Worm (Caenorhabditis elegans) whole organism, mixed stage, embryonic: ENCODE data around the gene F44E2.6.
A peak's percentile ranks its signal among the peaks of the same experiment; 100 is the strongest.

Experiments
- M03D4.4 ChIP-seq: sonication (generic microtip); optimal IDR thresholded peaks from 2 replicates; lab custom pipeline; 2017; ENCODE audit warnings: mild to moderate bottlenecking, missing genetic modification characterization, missing compliant biosample characterization
- bed-3 ChIP-seq: fragments of 200-800 bp; sonication (Bioruptor generic); optimal IDR thresholded peaks from 3 replicates; lab custom pipeline; 2018; ENCODE audit warnings: mild to moderate bottlenecking, missing genetic modification characterization, moderate library complexity, missing compliant biosample characterization
- blmp-1 ChIP-seq: fragments of 150-350 bp; optimal IDR thresholded peaks from 2 replicates; lab custom pipeline; 2014; ENCODE audit warnings: missing biosample characterization, missing genetic modification characterization
- ceh-39 ChIP-seq: fragments of 150-350 bp; optimal IDR thresholded peaks from 2 replicates; lab custom pipeline; 2014; ENCODE audit warnings: missing biosample characterization, missing genetic modification characterization
- ceh-43 ChIP-seq: fragments of 200-800 bp; sonication (Bioruptor generic); optimal IDR thresholded peaks from 2 replicates; lab custom pipeline; 2018; ENCODE audit warnings: mild to moderate bottlenecking, missing genetic modification characterization, moderate library complexity, missing compliant biosample characterization
- ceh-83 ChIP-seq: fragments of 200-800 bp; sonication (Bioruptor generic); optimal IDR thresholded peaks from 2 replicates; lab custom pipeline; 2018; ENCODE audit warnings: mild to moderate bottlenecking, missing genetic modification characterization, missing compliant biosample characterization
- ces-1 ChIP-seq: fragments of 150-350 bp; optimal IDR thresholded peaks from 2 replicates; lab custom pipeline; 2014; ENCODE audit warnings: missing biosample characterization, missing genetic modification reagents, missing genetic modification characterization
- cnd-1 ChIP-seq: fragments of 200-800 bp; sonication (Bioruptor generic); optimal IDR thresholded peaks from 2 replicates; lab custom pipeline; 2018; ENCODE audit warnings: mild to moderate bottlenecking, missing genetic modification characterization, missing compliant biosample characterization
- drap-1 ChIP-seq: fragments of 200-800 bp; sonication (Bioruptor generic); optimal IDR thresholded peaks from 3 replicates; lab custom pipeline; 2018; ENCODE audit warnings: mild to moderate bottlenecking, missing genetic modification characterization, missing compliant biosample characterization
- elt-1 ChIP-seq: sonication (generic microtip); optimal IDR thresholded peaks from 2 replicates; lab custom pipeline; 2017; ENCODE audit warnings: missing genetic modification characterization, mild to moderate bottlenecking, missing compliant biosample characterization, antibody characterized with exemption, moderate library complexity, borderline replicate concordance; ENCODE audit not compliant: insufficient read depth
- elt-3 ChIP-seq: fragments of 150-350 bp; optimal IDR thresholded peaks from 2 replicates; lab custom pipeline; 2014; ENCODE audit warnings: missing biosample characterization, missing genetic modification characterization
- flh-1 ChIP-seq: fragments of 200-800 bp; sonication (Bioruptor generic); optimal IDR thresholded peaks from 2 replicates; lab custom pipeline; 2018; ENCODE audit warnings: mild to moderate bottlenecking, missing genetic modification characterization, moderate library complexity, missing compliant biosample characterization
- ham-2 ChIP-seq: fragments of 200-800 bp; sonication (Bioruptor generic); optimal IDR thresholded peaks from 2 replicates; lab custom pipeline; 2018; ENCODE audit warnings: mild to moderate bottlenecking, missing genetic modification characterization, missing compliant biosample characterization
- hlh-1 ChIP-seq: fragments of 150-350 bp; optimal IDR thresholded peaks from 2 replicates; lab custom pipeline; 2014; ENCODE audit warnings: missing biosample characterization, missing genetic modification reagents, missing genetic modification characterization
- lin-13 ChIP-seq: fragments of 150-350 bp; optimal IDR thresholded peaks from 2 replicates; lab custom pipeline; 2014; ENCODE audit warnings: missing biosample characterization, missing genetic modification characterization
- lin-32 ChIP-seq: fragments of 200-800 bp; sonication (Bioruptor generic); optimal IDR thresholded peaks from 2 replicates; lab custom pipeline; 2018; ENCODE audit warnings: mild to moderate bottlenecking, missing genetic modification characterization, missing compliant biosample characterization
- lsy-2 ChIP-seq: fragments of 150-350 bp; optimal IDR thresholded peaks from 2 replicates; lab custom pipeline; 2014; ENCODE audit warnings: missing biosample characterization, missing genetic modification characterization
- mab-5 ChIP-seq: fragments of 150-350 bp; optimal IDR thresholded peaks from 2 replicates; lab custom pipeline; 2014; ENCODE audit warnings: missing biosample characterization, missing genetic modification characterization
- mep-1 ChIP-seq: fragments of 150-350 bp; optimal IDR thresholded peaks from 2 replicates; lab custom pipeline; 2017; ENCODE audit warnings: missing biosample characterization, missing genetic modification reagents, missing genetic modification characterization, inconsistent platforms
- mls-2 ChIP-seq: sonication (generic microtip); optimal IDR thresholded peaks from 2 replicates; lab custom pipeline; 2016; ENCODE audit warnings: mild to moderate bottlenecking, missing genetic modification characterization, moderate library complexity, missing compliant biosample characterization
- nhr-12 ChIP-seq: fragments of 150-350 bp; optimal IDR thresholded peaks from 2 replicates; lab custom pipeline; 2014; ENCODE audit warnings: missing biosample characterization, missing genetic modification characterization
- nhr-2 ChIP-seq: fragments of 150-350 bp; optimal IDR thresholded peaks from 2 replicates; lab custom pipeline; 2014; ENCODE audit warnings: missing biosample characterization, missing genetic modification characterization
- nhr-237 ChIP-seq: fragments of 150-350 bp; optimal IDR thresholded peaks from 2 replicates; lab custom pipeline; 2014; ENCODE audit warnings: missing biosample characterization, missing genetic modification characterization
- nhr-28 ChIP-seq: fragments of 150-350 bp; optimal IDR thresholded peaks from 2 replicates; lab custom pipeline; 2014; ENCODE audit warnings: missing biosample characterization, missing genetic modification characterization
- nhr-76 ChIP-seq: sonication (generic microtip); optimal IDR thresholded peaks from 2 replicates; lab custom pipeline; 2017; ENCODE audit warnings: missing biosample characterization, missing genetic modification characterization
- pha-4 ChIP-seq: fragments of 150-350 bp; optimal IDR thresholded peaks from 2 replicates; lab custom pipeline; 2018; ENCODE audit warnings: missing biosample characterization, missing genetic modification reagents, missing genetic modification characterization
- sem-2 ChIP-seq: fragments of 200-800 bp; sonication (Bioruptor generic); optimal IDR thresholded peaks from 2 replicates; lab custom pipeline; 2018; ENCODE audit warnings: mild to moderate bottlenecking, missing genetic modification characterization, missing compliant biosample characterization
- snpc-4 ChIP-seq: fragments of 150-350 bp; optimal IDR thresholded peaks from 2 replicates; lab custom pipeline; 2014; ENCODE audit warnings: missing biosample characterization, missing genetic modification characterization
- sptf-1 ChIP-seq: sonication (generic microtip); optimal IDR thresholded peaks from 2 replicates; lab custom pipeline; 2017; ENCODE audit warnings: mild to moderate bottlenecking, missing genetic modification characterization, moderate library complexity, missing compliant biosample characterization
- tbx-8 ChIP-seq: fragments of 200-800 bp; sonication (Bioruptor generic); optimal IDR thresholded peaks from 2 replicates; lab custom pipeline; 2018; ENCODE audit warnings: mild to moderate bottlenecking, missing genetic modification characterization, moderate library complexity, missing compliant biosample characterization
- unc-120 ChIP-seq: sonication (generic microtip); optimal IDR thresholded peaks from 2 replicates; lab custom pipeline; 2017; ENCODE audit warnings: missing genetic modification characterization, missing compliant biosample characterization; ENCODE audit not compliant: poor library complexity, severe bottlenecking
- unc-39 ChIP-seq: fragments of 150-350 bp; optimal IDR thresholded peaks from 2 replicates; lab custom pipeline; 2014; ENCODE audit warnings: missing biosample characterization, missing genetic modification characterization
- unc-62 ChIP-seq: fragments of 150-350 bp; optimal IDR thresholded peaks from 2 replicates; lab custom pipeline; 2014; ENCODE audit warnings: missing biosample characterization, missing genetic modification reagents, missing genetic modification characterization
- zip-8 ChIP-seq: fragments of 150-350 bp; optimal IDR thresholded peaks from 2 replicates; lab custom pipeline; 2014; ENCODE audit warnings: missing biosample characterization, missing genetic modification characterization
- ztf-11 ChIP-seq: fragments of 150-350 bp; optimal IDR thresholded peaks from 2 replicates; lab custom pipeline; 2014; ENCODE audit warnings: missing biosample characterization, missing genetic modification characterization

The F44E2.6 gene

DNA sequence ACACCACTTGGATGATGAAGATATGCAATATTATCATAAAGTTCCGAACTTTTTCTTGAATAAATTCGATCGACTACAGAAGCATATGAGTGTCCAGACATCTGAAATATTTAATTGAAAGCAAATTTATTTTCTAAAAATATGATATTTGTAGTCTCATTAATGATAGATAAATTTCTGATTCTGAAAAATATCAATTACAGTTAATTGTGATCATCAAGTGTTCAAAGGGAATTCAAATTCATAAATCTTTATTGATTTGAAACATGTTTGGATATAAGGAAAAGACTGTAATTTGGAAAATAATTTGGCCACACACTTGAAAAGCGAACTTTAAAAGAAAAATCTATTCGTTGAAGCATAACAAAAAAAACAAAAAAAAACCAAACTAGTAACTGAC is 37.8 kb downstream of the F44E2.6 start, which contains the start of gene F54F2.7:
TSS of gene F54F2.7 (minus strand) at position 101 of the 400 bp plus-strand sequence.
- TF ChIP-seq flh-1 (GFP tag; lab: Kevin White, UChicago) (no peak), mab-5 (tag; lab: Kevin White, UChicago) (no peak), sptf-1 (tag; lab: Kevin White, UChicago) (no peak), pha-4 (tag; lab: Kevin White, UChicago) (no peak), hlh-1 (no peak), mls-2 (tag; lab: Kevin White, UChicago) (no peak), elt-1 (tag; lab: Kevin White, UChicago) (no peak), ztf-11 (no peak), sem-2 (GFP tag; lab: Kevin White, UChicago) (no peak), M03D4.4 (tag; lab: Kevin White, UChicago) (no peak)

DNA sequence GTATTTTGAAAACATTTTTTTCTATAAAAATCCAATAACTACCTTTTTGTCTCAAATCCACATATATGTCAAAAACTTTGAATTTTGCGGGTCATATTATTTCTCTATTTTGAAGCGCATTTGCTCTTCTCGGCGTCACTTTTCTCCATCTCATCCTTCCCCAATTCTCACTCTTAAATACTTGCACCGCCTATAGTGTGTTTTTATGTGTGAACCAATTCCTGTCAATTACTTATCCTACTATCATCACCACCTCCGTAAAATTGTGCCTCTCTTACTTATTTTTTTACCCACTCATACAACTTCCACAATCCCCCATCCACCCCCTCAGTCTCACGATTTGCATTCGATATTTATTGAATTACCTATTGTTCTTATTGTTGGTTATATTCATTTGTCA is 39.2 kb downstream of the F44E2.6 start:
- TF ChIP-seq flh-1 (GFP tag; lab: Kevin White, UChicago) (no peak), elt-1 (tag; lab: Kevin White, UChicago) (no peak), sem-2 (GFP tag; lab: Kevin White, UChicago) (no peak), hlh-1 (no peak), ceh-83 (GFP tag; lab: Kevin White, UChicago) (peak; percentile 43), ztf-11 (no peak)

DNA sequence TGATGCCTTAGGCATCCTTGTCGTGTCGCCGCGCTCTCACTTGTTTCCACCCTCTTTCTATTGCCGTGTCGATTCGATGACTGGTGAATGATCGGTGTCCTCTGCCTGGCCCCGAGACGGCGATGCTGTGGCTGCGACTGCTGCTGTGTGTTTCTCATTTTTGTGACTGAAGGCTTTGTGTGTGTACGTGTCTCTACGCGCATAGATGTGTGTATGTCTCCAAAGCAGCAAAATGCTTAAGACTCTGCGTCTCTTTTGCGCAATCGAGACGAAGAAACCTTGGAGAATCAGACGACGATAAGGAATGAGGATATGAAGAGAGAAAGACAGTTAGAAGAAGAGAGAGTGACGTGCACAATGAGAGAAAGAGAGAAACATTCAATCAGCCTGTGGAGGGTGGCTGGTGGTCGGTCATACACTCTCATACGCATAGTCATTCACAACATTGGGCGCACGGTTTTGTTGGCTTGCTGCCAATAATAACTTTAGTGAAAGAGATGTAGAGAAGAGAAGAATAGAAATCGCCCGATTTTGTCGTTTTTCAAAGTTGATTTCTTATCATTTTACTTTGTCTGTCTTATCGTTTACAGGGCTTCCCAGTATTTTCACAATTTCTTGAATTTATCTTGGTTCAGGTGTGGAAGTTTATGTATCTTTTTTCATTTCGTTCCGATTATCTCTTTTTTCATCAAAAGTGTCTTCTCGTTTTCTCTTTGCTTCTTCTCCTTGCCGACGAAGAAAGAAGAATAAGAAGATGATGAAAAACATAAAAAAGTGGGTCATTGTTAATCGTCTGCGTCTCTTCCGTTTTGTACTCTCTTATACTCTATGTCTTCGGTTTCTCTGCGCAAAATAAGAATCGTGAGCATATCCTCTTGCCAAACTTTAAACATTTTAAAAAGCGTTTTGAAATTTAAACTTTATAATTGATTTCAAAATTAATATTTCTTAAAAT is 42.9 kb downstream of the F44E2.6 start:
- peak; percentile 85 for TF ChIP-seq lsy-2 (tag; lab: Kevin White, UChicago)
- peak; percentile 47 for TF ChIP-seq ceh-43
- TF ChIP-seq blmp-1 (tag; lab: Kevin White, UChicago): no peak
- no peak for TF ChIP-seq sem-2 (GFP tag; lab: Kevin White, UChicago)
- TF ChIP-seq pha-4 (tag; lab: Kevin White, UChicago): peak; percentile 89
- TF ChIP-seq nhr-12: no peak
- no peak for TF ChIP-seq nhr-76
- TF ChIP-seq flh-1 (GFP tag; lab: Kevin White, UChicago): no peak
- no peak for TF ChIP-seq lin-13 (tag; lab: Kevin White, UChicago)
- peak; percentile 69 for TF ChIP-seq cnd-1
- peak; percentile 55 for TF ChIP-seq M03D4.4 (tag; lab: Kevin White, UChicago)
- TF ChIP-seq bed-3 (GFP tag; lab: Kevin White, UChicago): peak; percentile 48
- TF ChIP-seq mls-2 (tag; lab: Kevin White, UChicago): peak; percentile 86
- TF ChIP-seq ham-2 (GFP tag; lab: Kevin White, UChicago): peak; percentile 99
- peak; percentile 86 for TF ChIP-seq drap-1 (GFP tag; lab: Kevin White, UChicago)
- TF ChIP-seq nhr-28 (tag; lab: Kevin White, UChicago): peak; percentile 11
- TF ChIP-seq mab-5 (tag; lab: Kevin White, UChicago): peak; percentile 74
- peak; percentile 93 for TF ChIP-seq elt-3 (tag; lab: Kevin White, UChicago)
- peak; percentile 97 for TF ChIP-seq nhr-2 (tag; lab: Kevin White, UChicago)
- TF ChIP-seq ces-1: peak; percentile 96
- peak; percentile 31 for TF ChIP-seq lin-32
- TF ChIP-seq ceh-83 (GFP tag; lab: Kevin White, UChicago): no peak
- TF ChIP-seq ceh-39 (tag; lab: Kevin White, UChicago): peak; percentile 93
- TF ChIP-seq hlh-1: peak; percentile 97
- TF ChIP-seq tbx-8 (GFP tag; lab: Kevin White, UChicago): peak; percentile 65
- TF ChIP-seq zip-8: peak; percentile 39
- TF ChIP-seq unc-120 (tag; lab: Kevin White, UChicago): peak; percentile 97
- peak; percentile 99 for TF ChIP-seq unc-62
- peak; percentile 97 for TF ChIP-seq nhr-237
- peak; percentile 98 for TF ChIP-seq mep-1 (tag; lab: Kevin White, UChicago)
- no peak for TF ChIP-seq snpc-4 (tag; lab: Kevin White, UChicago)
- peak; percentile 57 for TF ChIP-seq unc-39 (tag; lab: Kevin White, UChicago)
- peak; percentile 89 for TF ChIP-seq ztf-11
- TF ChIP-seq elt-1 (tag; lab: Kevin White, UChicago): peak; percentile 25
- peak; percentile 63 for TF ChIP-seq sptf-1 (tag; lab: Kevin White, UChicago)
